Worm (Caenorhabditis elegans) whole organism, early embryonic: ENCODE measurements around the gene dop-6.
"Not testable (repeated sequence)": the region's sequence is repeated elsewhere in the genome, so short reads cannot be mapped to it uniquely, and the experiment has no call there.

Experiments used
- B0310.2 ChIP-seq: sonication (generic microtip); optimal IDR thresholded peaks from 2 replicates; lab custom pipeline; 2016; ENCODE audit warnings: mild to moderate bottlenecking, missing genetic modification characterization, missing compliant biosample characterization
- F13C5.2 ChIP-seq: sonication (generic microtip); optimal IDR thresholded peaks from 2 replicates; lab custom pipeline; 2017; ENCODE audit warnings: mild to moderate bottlenecking, missing genetic modification characterization, inconsistent platforms, missing compliant biosample characterization
- aly-1 ChIP-seq: sonication (generic microtip); optimal IDR thresholded peaks from 2 replicates; lab custom pipeline; 2016; ENCODE audit warnings: missing genetic modification characterization, missing compliant biosample characterization
- ama-1 ChIP-seq: fragments of 150-350 bp; optimal IDR thresholded peaks from 2 replicates; lab custom pipeline; 2014
- ceh-13 ChIP-seq: fragments of 200-800 bp; sonication (Bioruptor generic); optimal IDR thresholded peaks from 2 replicates; lab custom pipeline; 2018; ENCODE audit warnings: mild to moderate bottlenecking, missing genetic modification characterization, missing compliant biosample characterization
- ceh-36 ChIP-seq: sonication (generic microtip); optimal IDR thresholded peaks from 2 replicates; lab custom pipeline; 2016; ENCODE audit warnings: missing genetic modification characterization, inconsistent platforms, missing compliant biosample characterization
- ets-7 ChIP-seq: sonication (generic microtip); optimal IDR thresholded peaks from 2 replicates; lab custom pipeline; 2016; ENCODE audit warnings: missing genotype, missing genetic modification characterization, missing compliant biosample characterization
- flt-1 ChIP-seq: fragments of 200-800 bp; sonication (Bioruptor generic); IDR thresholded peaks from 2 replicates; pipeline ENCODE4 v1.3.6; 2022; ENCODE audit warnings: missing genetic modification characterization, missing compliant biosample characterization
- hmbx-1 ChIP-seq: sonication (generic microtip); optimal IDR thresholded peaks from 2 replicates; lab custom pipeline; 2016; ENCODE audit warnings: mild to moderate bottlenecking, missing genetic modification characterization, missing compliant biosample characterization
- hmg-4 ChIP-seq: fragments of 200-800 bp; sonication (Bioruptor generic); optimal IDR thresholded peaks from 2 replicates; lab custom pipeline; 2018; ENCODE audit warnings: mild to moderate bottlenecking, missing genetic modification characterization, missing compliant biosample characterization
- hnd-1 ChIP-seq: sonication (generic microtip); optimal IDR thresholded peaks from 2 replicates; lab custom pipeline; 2016; ENCODE audit warnings: missing genetic modification characterization, missing compliant biosample characterization
- pes-1 ChIP-seq: fragments of 200-800 bp; sonication (Bioruptor generic); IDR thresholded peaks from 2 replicates; pipeline ENCODE4 v1.3.6; 2022; ENCODE audit warnings: missing genetic modification reagents, missing genetic modification characterization, missing compliant biosample characterization
- scrt-1 ChIP-seq: fragments of 200-800 bp; sonication (Bioruptor generic); IDR thresholded peaks from 2 replicates; pipeline ENCODE4 v1.3.6; 2022; ENCODE audit warnings: missing genetic modification characterization, missing compliant biosample characterization
- sea-1 ChIP-seq: fragments of 200-800 bp; sonication (Bioruptor generic); conservative IDR thresholded peaks from 2 replicates; pipeline ENCODE4 v1.3.6; 2022; ENCODE audit warnings: missing genetic modification characterization, missing compliant biosample characterization
- tbx-11 ChIP-seq: fragments of 200-800 bp; sonication (Bioruptor generic); IDR thresholded peaks from 2 replicates; pipeline ENCODE4 v1.3.6; 2022; ENCODE audit warnings: missing genetic modification characterization, missing compliant biosample characterization
- tbx-37 ChIP-seq: fragments of 200-800 bp; sonication (Bioruptor generic); conservative IDR thresholded peaks from 2 replicates; pipeline ENCODE4 v1.3.6; 2022; ENCODE audit warnings: missing genetic modification reagents, missing genetic modification characterization, missing compliant biosample characterization
- tra-4 ChIP-seq: sonication (generic microtip); optimal IDR thresholded peaks from 2 replicates; lab custom pipeline; 2017; ENCODE audit warnings: missing genetic modification characterization, missing compliant biosample characterization

dop-6 gene

ce11 chrX:4307559-4308005 lies 13.1 kb upstream of the dop-6 start:
- TF ChIP-seq tbx-37 (GFP tag; lab: Robert Waterston, UW) (peak; percentile 36; the same call in 1 of the 2 replicates), hmg-4 (GFP tag; lab: Kevin White, UChicago) (no peak), ama-1 (lab: Kevin White, UChicago) (no peak), F13C5.2 (tag; lab: Kevin White, UChicago) (no peak), ceh-36 (peak; percentile 12)

- TF ChIP-seq pes-1 (GFP tag; lab: Robert Waterston, UW) (no peak), F13C5.2 (tag; lab: Kevin White, UChicago) (no peak), flt-1 (GFP tag; lab: Robert Waterston, UW) (no peak), sea-1 (no peak), hmbx-1 (tag; lab: Kevin White, UChicago) (no peak), tra-4 (tag; lab: Kevin White, UChicago) (no peak), ama-1 (lab: Kevin White, UChicago) (no peak), ceh-13 (GFP tag; lab: Kevin White, UChicago) (no peak), aly-1 (tag; lab: Kevin White, UChicago) (no peak), hnd-1 (tag; lab: Kevin White, UChicago) (no peak), ceh-36 (no peak), hmg-4 (GFP tag; lab: Kevin White, UChicago) (no peak), tbx-37 (GFP tag; lab: Robert Waterston, UW) (no peak), ets-7 (tag; lab: Kevin White, UChicago) (no peak), scrt-1 (GFP tag; lab: Robert Waterston, UW) (no peak), tbx-11 (GFP tag; lab: Robert Waterston, UW) (no peak), B0310.2 (tag; lab: Kevin White, UChicago) (no peak)
These were observed 9.0 kb upstream of the dop-6 start, which contains the start of gene C52B9.8 for ce11 chrX:4311668-4312067. Gene C52B9.8, minus strand, starts transcription at chrX:4311768.

- TF ChIP-seq tbx-37 (GFP tag; lab: Robert Waterston, UW) = no peak
- no peak for TF ChIP-seq hmbx-1 (tag; lab: Kevin White, UChicago)
- no peak for TF ChIP-seq ceh-36
- no peak for TF ChIP-seq hnd-1 (tag; lab: Kevin White, UChicago)
- TF ChIP-seq pes-1 (GFP tag; lab: Robert Waterston, UW) = no peak
- TF ChIP-seq B0310.2 (tag; lab: Kevin White, UChicago) = no peak
- TF ChIP-seq ceh-13 (GFP tag; lab: Kevin White, UChicago) = no peak
- TF ChIP-seq hmg-4 (GFP tag; lab: Kevin White, UChicago) = no peak
- no peak for TF ChIP-seq tra-4 (tag; lab: Kevin White, UChicago)
- TF ChIP-seq aly-1 (tag; lab: Kevin White, UChicago) = no peak
These were observed 5.7 kb upstream of the dop-6 start for ce11 chrX:4314939-4315338.

ce11 chrX:4317095-4317494 lies 3.6 kb upstream of the dop-6 start:
- no peak for TF ChIP-seq F13C5.2 (tag; lab: Kevin White, UChicago)
- no peak for TF ChIP-seq tra-4 (tag; lab: Kevin White, UChicago)
- TF ChIP-seq ceh-36 = no peak

ce11 chrX:4322847-4323455 lies 2.3 kb downstream of the dop-6 start:
- TF ChIP-seq hnd-1 (tag; lab: Kevin White, UChicago) = no peak
- no peak for TF ChIP-seq ama-1 (lab: Kevin White, UChicago)
- no peak for TF ChIP-seq tra-4 (tag; lab: Kevin White, UChicago)
- no peak for TF ChIP-seq ceh-36
- no peak for TF ChIP-seq F13C5.2 (tag; lab: Kevin White, UChicago)
- TF ChIP-seq B0310.2 (tag; lab: Kevin White, UChicago) = no peak
- no peak for TF ChIP-seq pes-1 (GFP tag; lab: Robert Waterston, UW)
- no peak for TF ChIP-seq scrt-1 (GFP tag; lab: Robert Waterston, UW)
- no peak for TF ChIP-seq aly-1 (tag; lab: Kevin White, UChicago)
- TF ChIP-seq hmg-4 (GFP tag; lab: Kevin White, UChicago) = no peak
- TF ChIP-seq ceh-13 (GFP tag; lab: Kevin White, UChicago) = no peak
- no peak for TF ChIP-seq tbx-11 (GFP tag; lab: Robert Waterston, UW)
- no peak for TF ChIP-seq hmbx-1 (tag; lab: Kevin White, UChicago)
- no peak for TF ChIP-seq flt-1 (GFP tag; lab: Robert Waterston, UW)
- no peak for TF ChIP-seq ets-7 (tag; lab: Kevin White, UChicago)
- no peak for TF ChIP-seq sea-1
- TF ChIP-seq tbx-37 (GFP tag; lab: Robert Waterston, UW) = no peak

- TF ChIP-seq F13C5.2 (tag; lab: Kevin White, UChicago) (no peak), tbx-11 (GFP tag; lab: Robert Waterston, UW) (no peak), B0310.2 (tag; lab: Kevin White, UChicago) (no peak), tbx-37 (GFP tag; lab: Robert Waterston, UW) (no peak), hnd-1 (tag; lab: Kevin White, UChicago) (no peak), ceh-13 (GFP tag; lab: Kevin White, UChicago) (no peak), aly-1 (tag; lab: Kevin White, UChicago) (no peak)
These were observed 8.2 kb downstream of the dop-6 start, which contains the start of gene C24A8.5 for ce11 chrX:4328816-4329215. Gene C24A8.5, minus strand, starts transcription at chrX:4328916.

ce11 chrX:4332305-4332704 lies 11.6 kb downstream of the dop-6 start, which contains the start of gene C24A8.6:
Gene C24A8.6, minus strand, starts transcription at chrX:4332405.
- not testable (repeated sequence) for TF ChIP-seq ceh-36; ama-1 (lab: Kevin White, UChicago); scrt-1 (GFP tag; lab: Robert Waterston, UW)
